Worm (Caenorhabditis elegans) whole organism, L1 larva: ENCODE data around the gene H17B01.2.

ENCODE experiments used
- Y116A8C.19 ChIP-seq: sonication (generic microtip); optimal IDR thresholded peaks from 2 replicates; lab custom pipeline; 2016; ENCODE audit warnings: missing compliant biosample characterization, missing genetic modification characterization, borderline replicate concordance
- blmp-1 ChIP-seq: fragments of 150-350 bp; optimal IDR thresholded peaks from 2 replicates; lab custom pipeline; 2014; ENCODE audit warnings: missing biosample characterization, missing genetic modification characterization
- lin-15B ChIP-seq: fragments of 150-350 bp; sonication (generic microtip); optimal IDR thresholded peaks from 3 replicates; lab custom pipeline; 2014; ENCODE audit warnings: missing biosample characterization, missing genetic modification characterization
- lin-39 ChIP-seq: fragments of 150-350 bp; optimal IDR thresholded peaks from 2 replicates; lab custom pipeline; 2014; ENCODE audit warnings: missing biosample characterization, missing genetic modification reagents, missing genetic modification characterization
- nhr-71 ChIP-seq: sonication (generic microtip); optimal IDR thresholded peaks from 2 replicates; lab custom pipeline; 2016; ENCODE audit warnings: mild to moderate bottlenecking, missing genetic modification characterization, moderate library complexity, missing compliant biosample characterization
- nhr-90 ChIP-seq: sonication (generic microtip); optimal IDR thresholded peaks from 2 replicates; lab custom pipeline; 2016; ENCODE audit warnings: mild to moderate bottlenecking, missing genetic modification characterization, missing compliant biosample characterization; ENCODE audit not compliant: poor library complexity
- pqm-1 ChIP-seq: sonication (generic microtip); optimal IDR thresholded peaks from 3 replicates; lab custom pipeline; 2017; ENCODE audit warnings: missing biosample characterization, missing genetic modification characterization
- tlp-1 ChIP-seq: fragments of 150-350 bp; optimal IDR thresholded peaks from 2 replicates; lab custom pipeline; 2014; ENCODE audit warnings: missing biosample characterization, missing genetic modification characterization
- unc-62 ChIP-seq: fragments of 150-350 bp; optimal IDR thresholded peaks from 2 replicates; lab custom pipeline; 2014; ENCODE audit warnings: missing biosample characterization, missing genetic modification reagents, missing genetic modification characterization
- ztf-11 ChIP-seq, 2 experiments: sonication (generic microtip); optimal IDR thresholded peaks; 2 replicates each; lab custom pipeline; 2016 to 2017; ENCODE audit warnings: missing genetic modification characterization in 2 of 2, missing biosample characterization in 1 of 2, missing compliant biosample characterization in 1 of 2

DNA sequence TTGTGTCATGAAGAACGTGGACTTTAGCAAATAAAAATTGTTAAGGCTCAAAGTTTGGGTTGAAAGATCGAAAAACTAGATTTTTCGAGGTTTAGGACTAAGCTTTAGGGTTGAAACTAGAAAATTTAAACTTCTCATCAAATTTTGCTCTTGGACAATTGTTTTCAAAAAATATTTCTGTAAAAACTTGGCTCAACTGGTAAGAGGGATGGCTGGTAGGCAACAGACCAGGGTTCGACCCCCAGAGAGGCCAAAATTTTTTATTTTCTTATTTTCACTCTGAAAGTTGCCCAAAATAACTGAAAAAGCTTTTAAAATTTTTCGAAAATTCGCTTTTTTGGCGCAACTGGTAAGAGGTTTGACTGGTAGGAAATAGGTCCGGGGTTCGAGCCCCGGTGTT is 4.4 kb downstream of the H17B01.2 start:
- TF ChIP-seq nhr-71 (tag; lab: Kevin White, UChicago) (no peak), ztf-11 (tag; optimal IDR thresholded peaks at IDR 0.05; lab: Kevin White, UChicago) (no peak), unc-62 (GFP tag; lab: Kevin White, UChicago) (no peak), nhr-90 (tag; lab: Kevin White, UChicago) (no peak), pqm-1 (no peak), blmp-1 (tag; lab: Kevin White, UChicago) (no peak), lin-39 (no peak), Y116A8C.19 (tag; lab: Kevin White, UChicago) (no peak), tlp-1 (no peak), lin-15B (tag; lab: Kevin White, UChicago) (no peak)
